Worm (Caenorhabditis elegans) whole organism, late embryonic: ENCODE measurements around the gene stdh-4.

Source experiments
- C08G9.2 ChIP-seq: sonication (generic microtip); optimal IDR thresholded peaks from 2 replicates; lab custom pipeline; 2016; ENCODE audit warnings: mild to moderate bottlenecking, missing genetic modification characterization, moderate library complexity, missing compliant biosample characterization
- C38D4.7 ChIP-seq: fragments of 200-800 bp; sonication (Bioruptor generic); optimal IDR thresholded peaks from 2 replicates; lab custom pipeline; 2018; ENCODE audit warnings: mild to moderate bottlenecking, missing genetic modification characterization, moderate library complexity, missing compliant biosample characterization
- K09A11.1 ChIP-seq: sonication (generic microtip); optimal IDR thresholded peaks from 2 replicates; lab custom pipeline; 2017; ENCODE audit warnings: antibody characterized with exemption, mild to moderate bottlenecking, missing genetic modification characterization, missing compliant biosample characterization; ENCODE audit not compliant: insufficient read depth
- ceh-14 ChIP-seq: sonication (generic microtip); optimal IDR thresholded peaks from 2 replicates; lab custom pipeline; 2016; ENCODE audit warnings: missing genotype, missing genetic modification characterization, missing compliant biosample characterization
- ceh-45 ChIP-seq: fragments of 200-800 bp; sonication (Bioruptor generic); IDR thresholded peaks from 2 replicates; pipeline ENCODE4 v1.3.6; 2022; ENCODE audit warnings: missing genetic modification reagents, missing genetic modification characterization, missing compliant biosample characterization
- che-1 ChIP-seq: sonication (generic microtip); optimal IDR thresholded peaks from 2 replicates; lab custom pipeline; 2016; ENCODE audit warnings: mild to moderate bottlenecking, missing genetic modification characterization, missing compliant biosample characterization
- dve-1 ChIP-seq: sonication (generic microtip); optimal IDR thresholded peaks from 2 replicates; lab custom pipeline; 2017; ENCODE audit warnings: antibody characterized with exemption, mild to moderate bottlenecking, missing genetic modification characterization, missing compliant biosample characterization
- elt-4 ChIP-seq: sonication (generic microtip); optimal IDR thresholded peaks from 2 replicates; lab custom pipeline; 2016; ENCODE audit warnings: missing genetic modification characterization, missing compliant biosample characterization
- fkh-6 ChIP-seq: sonication (generic microtip); optimal IDR thresholded peaks from 2 replicates; lab custom pipeline; 2016; ENCODE audit warnings: missing genetic modification characterization, missing compliant biosample characterization
- hlh-15 ChIP-seq: sonication (generic microtip); optimal IDR thresholded peaks from 2 replicates; lab custom pipeline; 2016; ENCODE audit warnings: missing genetic modification characterization, missing compliant biosample characterization
- hlh-30 ChIP-seq: sonication (generic microtip); optimal IDR thresholded peaks from 2 replicates; lab custom pipeline; 2017; ENCODE audit warnings: antibody characterized with exemption, missing genetic modification characterization, missing compliant biosample characterization; ENCODE audit not compliant: insufficient read depth
- hlh-6 ChIP-seq: sonication (generic microtip); optimal IDR thresholded peaks from 2 replicates; lab custom pipeline; 2016; ENCODE audit warnings: missing genotype, missing genetic modification characterization, missing compliant biosample characterization
- hlh-8 ChIP-seq: sonication (generic microtip); optimal IDR thresholded peaks from 2 replicates; lab custom pipeline; 2016; ENCODE audit warnings: missing genotype, missing genetic modification characterization, missing compliant biosample characterization
- lim-6 ChIP-seq: sonication (generic microtip); optimal IDR thresholded peaks from 2 replicates; lab custom pipeline; 2016; ENCODE audit warnings: missing genetic modification characterization, missing compliant biosample characterization
- lin-11 ChIP-seq: fragments of 200-800 bp; sonication (Bioruptor generic); optimal IDR thresholded peaks from 2 replicates; lab custom pipeline; 2018; ENCODE audit warnings: mild to moderate bottlenecking, missing genetic modification characterization, missing compliant biosample characterization
- madf-2 ChIP-seq: sonication (generic microtip); optimal IDR thresholded peaks from 2 replicates; lab custom pipeline; 2017; ENCODE audit warnings: missing genetic modification characterization, missing compliant biosample characterization
- npax-4 ChIP-seq: sonication (generic microtip); optimal IDR thresholded peaks from 2 replicates; lab custom pipeline; 2016; ENCODE audit warnings: missing genetic modification characterization, missing compliant biosample characterization
- odd-2 ChIP-seq: sonication (generic microtip); optimal IDR thresholded peaks from 2 replicates; lab custom pipeline; 2017; ENCODE audit warnings: antibody characterized with exemption, mild to moderate bottlenecking, missing genetic modification characterization, missing compliant biosample characterization
- pat-9 ChIP-seq: fragments of 200-800 bp; sonication (Bioruptor generic); optimal IDR thresholded peaks from 2 replicates; lab custom pipeline; 2018; ENCODE audit warnings: mild to moderate bottlenecking, missing genetic modification characterization, moderate library complexity, missing compliant biosample characterization
- rnt-1 ChIP-seq: sonication (generic microtip); optimal IDR thresholded peaks from 2 replicates; lab custom pipeline; 2016; ENCODE audit warnings: missing genetic modification characterization, missing compliant biosample characterization
- sox-4 ChIP-seq: sonication (generic microtip); optimal IDR thresholded peaks from 2 replicates; lab custom pipeline; 2017; ENCODE audit warnings: mild to moderate bottlenecking, missing genetic modification characterization, inconsistent platforms, missing compliant biosample characterization
- tbx-2 ChIP-seq: sonication (generic microtip); optimal IDR thresholded peaks from 2 replicates; lab custom pipeline; 2016; ENCODE audit warnings: missing genetic modification characterization, missing compliant biosample characterization
- unc-42 ChIP-seq: sonication (generic microtip); optimal IDR thresholded peaks from 2 replicates; lab custom pipeline; 2016; ENCODE audit warnings: missing genotype, missing genetic modification characterization, missing compliant biosample characterization
- unc-55 ChIP-seq: sonication (generic microtip); optimal IDR thresholded peaks from 2 replicates; lab custom pipeline; 2017; ENCODE audit warnings: missing biosample characterization, missing genetic modification reagents, missing genetic modification characterization
- unc-86 ChIP-seq: sonication (generic microtip); optimal IDR thresholded peaks from 2 replicates; lab custom pipeline; 2016; ENCODE audit warnings: missing genetic modification characterization, missing compliant biosample characterization
- zip-5 ChIP-seq: sonication (generic microtip); optimal IDR thresholded peaks from 2 replicates; lab custom pipeline; 2016; ENCODE audit warnings: missing genetic modification characterization, missing compliant biosample characterization
- ztf-16 ChIP-seq: sonication (generic microtip); optimal IDR thresholded peaks from 2 replicates; lab custom pipeline; 2017; ENCODE audit warnings: missing genetic modification characterization, missing compliant biosample characterization

Gene stdh-4

ce11 chrV:8592691-8593307, 43.7 kb downstream of the stdh-4 start:
- TF ChIP-seq unc-42 (peak; percentile 67), hlh-30 (no peak), hlh-6 (no peak), pat-9 (tag; lab: Kevin White, UChicago) (no peak), fkh-6 (tag; lab: Kevin White, UChicago) (no peak), unc-55 (GFP tag; lab: Kevin White, UChicago) (peak; percentile 20), ceh-14 (tag; lab: Kevin White, UChicago) (no peak), che-1 (no peak), ztf-16 (tag; lab: Kevin White, UChicago) (no peak), npax-4 (tag; lab: Kevin White, UChicago) (no peak), dve-1 (tag; lab: Kevin White, UChicago) (no peak), lin-11 (tag; lab: Kevin White, UChicago) (no peak), lim-6 (tag; lab: Kevin White, UChicago) (no peak), K09A11.1 (tag; lab: Kevin White, UChicago) (no peak), sox-4 (no peak), C38D4.7 (GFP tag; lab: Kevin White, UChicago) (no peak), unc-86 (no peak), rnt-1 (tag; lab: Kevin White, UChicago) (no peak)

DNA sequence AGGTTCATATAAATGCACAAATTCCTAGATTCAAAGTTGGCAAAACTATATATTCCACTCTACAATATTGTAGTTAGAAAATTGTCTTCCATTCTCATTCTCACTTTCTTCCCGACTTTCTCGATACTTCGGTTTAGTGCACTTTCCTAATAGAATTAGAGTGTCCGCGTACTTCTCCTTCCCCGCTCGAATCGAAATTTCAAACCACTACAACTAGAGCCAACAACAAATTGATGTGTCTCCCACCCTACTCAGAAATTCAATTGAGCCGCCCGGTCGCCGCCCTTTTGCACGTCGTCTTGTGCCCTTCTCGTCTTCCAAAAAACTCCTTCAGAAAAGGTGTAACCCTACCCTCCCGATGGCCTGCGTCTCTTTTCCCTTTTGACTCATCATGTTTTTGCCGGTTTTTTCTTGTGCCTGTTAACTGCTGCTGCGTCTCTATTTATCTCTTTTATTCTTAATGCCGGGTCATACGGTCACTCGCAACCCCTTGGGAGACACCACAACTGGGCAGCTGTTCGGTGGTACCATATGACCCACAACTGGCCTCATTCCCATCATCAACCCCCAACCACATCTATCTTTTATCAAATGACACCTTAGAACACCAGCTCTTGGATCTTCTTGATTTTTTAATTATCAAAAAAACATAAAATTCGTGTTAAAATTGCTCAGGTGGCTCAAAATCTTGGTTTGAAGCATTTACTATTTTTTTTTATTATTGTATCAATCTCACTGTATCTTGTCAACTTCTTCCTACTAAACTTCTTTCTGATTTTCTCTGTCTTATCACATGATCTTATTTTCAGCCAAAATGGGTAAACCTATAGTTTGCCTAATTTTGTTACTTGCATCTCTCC, 45.2 kb downstream of the stdh-4 start, which contains the start of gene tag-196:
Gene tag-196, plus strand, starts transcription at position 810 of the 860 bp plus-strand sequence.
- TF ChIP-seq unc-42: peak; percentile 95
- TF ChIP-seq tbx-2 (tag; lab: Kevin White, UChicago): peak; percentile 37
- TF ChIP-seq odd-2: no peak
- TF ChIP-seq ceh-45: 0 out of 2 replicates have a peak, but pooled peaks have one; percentile 47
- peak; percentile 29 for TF ChIP-seq hlh-30

ce11 chrV:8599192-8599591, 50.1 kb downstream of the stdh-4 start, which contains the start of gene F41E6.7:
TSS of gene F41E6.7 (minus strand) at chrV:8599292.
- no peak for TF ChIP-seq zip-5 (tag; lab: Kevin White, UChicago)
- no peak for TF ChIP-seq hlh-15 (tag; lab: Kevin White, UChicago)
- no peak for TF ChIP-seq madf-2
- no peak for TF ChIP-seq C08G9.2 (tag; lab: Kevin White, UChicago)
- TF ChIP-seq unc-42: no peak

DNA sequence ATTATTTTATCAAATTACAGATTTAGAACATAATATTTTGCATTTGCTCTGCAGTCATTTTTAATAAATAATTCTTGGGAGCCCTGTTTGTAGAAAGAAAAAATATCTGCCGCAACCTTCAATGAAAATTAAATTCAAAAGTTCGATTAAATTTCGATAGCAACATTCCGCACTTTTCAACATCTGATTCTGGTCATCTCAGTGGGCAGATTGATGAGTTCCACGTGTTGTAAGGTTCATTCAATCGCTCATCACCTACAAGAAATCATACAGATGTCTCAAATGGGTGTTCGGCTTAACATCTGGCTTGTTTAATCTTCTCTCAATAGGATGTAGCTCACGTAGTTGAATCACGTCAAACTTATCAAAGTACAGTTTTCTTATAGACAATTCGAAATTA, 50.9 kb downstream of the stdh-4 start:
- no peak for TF ChIP-seq ceh-14 (tag; lab: Kevin White, UChicago)
- peak; percentile 15 for TF ChIP-seq hlh-8 (tag; lab: Kevin White, UChicago)
- no peak for TF ChIP-seq elt-4 (tag; lab: Kevin White, UChicago)
